Fruit fly (Drosophila melanogaster): ENCODE results near the gene CG11964.

Gene CG11964

dm6 chr3R:8923774-8924369 lies 20.9 kb downstream of the CG11964 start (continued):
- no peak for TF ChIP-seq en (GFP tag; optimal IDR thresholded peaks at IDR 0.05)
- no peak for TF ChIP-seq CG10462 (GFP tag; optimal IDR thresholded peaks at IDR 0.05)
- peak; percentile 71 for TF ChIP-seq abd-A (tag; optimal IDR thresholded peaks at IDR 0.05)
- no peak for TF ChIP-seq CG10274 (GFP tag; optimal IDR thresholded peaks at IDR 0.05)
- no peak for TF ChIP-seq sd (tag; optimal IDR thresholded peaks at IDR 0.05)
- no peak for TF ChIP-seq bowl (GFP tag; IDR thresholded peaks at IDR 0.05)
- TF ChIP-seq CG16813 (GFP tag; IDR thresholded peaks at IDR 0.05; ENCODE audit: partially characterized antibody), result no peak
- TF ChIP-seq slou (GFP tag; optimal IDR thresholded peaks at IDR 0.05), result no peak
- no peak for TF ChIP-seq Max (GFP tag; optimal IDR thresholded peaks at IDR 0.05)
- TF ChIP-seq Blimp-1 (GFP tag; optimal IDR thresholded peaks at IDR 0.05), result no peak
- no peak for TF ChIP-seq nau (GFP tag; optimal IDR thresholded peaks at IDR 0.05)
- TF ChIP-seq CG14667 (GFP tag; IDR thresholded peaks at IDR 0.05), result no peak
- TF ChIP-seq CG13424 (tag; optimal IDR thresholded peaks at IDR 0.05), result no peak
- TF ChIP-seq br (optimal IDR thresholded peaks at IDR 0.05), result no peak
- TF ChIP-seq CG7963 (GFP tag; IDR thresholded peaks at IDR 0.05; ENCODE audit: partially characterized antibody), result no peak
- no peak for TF ChIP-seq tio (GFP tag; optimal IDR thresholded peaks at IDR 0.05)
- no peak for TF ChIP-seq bsh (GFP tag; optimal IDR thresholded peaks at IDR 0.05)
- no peak for TF ChIP-seq da (GFP tag; optimal IDR thresholded peaks at IDR 0.05)
- TF ChIP-seq CG11723 (GFP tag; optimal IDR thresholded peaks at IDR 0.05), result no peak
- no peak for TF ChIP-seq otp (GFP tag; IDR thresholded peaks at IDR 0.05)
- TF ChIP-seq pfk (GFP tag; optimal IDR thresholded peaks at IDR 0.05), result no peak
- peak; percentile 18 for TF ChIP-seq lab (GFP tag; optimal IDR thresholded peaks at IDR 0.05)
- TF ChIP-seq NC2β (GFP tag; optimal IDR thresholded peaks at IDR 0.05), result no peak
- TF ChIP-seq p53 (GFP tag; optimal IDR thresholded peaks at IDR 0.05), result no peak
- no peak for TF ChIP-seq CG17385 (GFP tag; optimal IDR thresholded peaks at IDR 0.05)
- TF ChIP-seq Dp (GFP tag; optimal IDR thresholded peaks at IDR 0.05), result no peak
- TF ChIP-seq CG11560 (tag; IDR thresholded peaks at IDR 0.05), result no peak
- no peak for TF ChIP-seq CG18619 (GFP tag; optimal IDR thresholded peaks at IDR 0.05)
- no peak for TF ChIP-seq CG43689 (GFP tag; IDR thresholded peaks at IDR 0.05)
- no peak for TF ChIP-seq E2f2 (GFP tag; IDR thresholded peaks at IDR 0.05)
- peak; percentile 50; the same call in 1 of the 2 replicates for TF ChIP-seq CG4360 (GFP tag; IDR thresholded peaks at IDR 0.05)
- 0 out of 2 replicates have a peak, but pooled peaks have one; percentile 27 for TF ChIP-seq Awh (GFP tag; IDR thresholded peaks at IDR 0.05)
- TF ChIP-seq CG6791 (GFP tag; IDR thresholded peaks at IDR 0.05; ENCODE audit: partially characterized antibody), result no peak
- peak; percentile 20 for TF ChIP-seq Med (GFP tag)
- no peak for TF ChIP-seq Neu2 (GFP tag; optimal IDR thresholded peaks at IDR 0.05; ENCODE audit: borderline replicate concordance)
- TF ChIP-seq Hr78 (GFP tag; optimal IDR thresholded peaks at IDR 0.05), result peak in 1 of 2 experiments; percentile 73
- no peak for TF ChIP-seq vnd (GFP tag; IDR thresholded peaks at IDR 0.05; ENCODE audit: partially characterized antibody)
- TF ChIP-seq tin (GFP tag; optimal IDR thresholded peaks at IDR 0.05), result no peak
- TF ChIP-seq CG13894 (tag; optimal IDR thresholded peaks at IDR 0.05), result no peak
- no peak for TF ChIP-seq scrt (GFP tag; optimal IDR thresholded peaks at IDR 0.05)
- TF ChIP-seq sisA (GFP tag; IDR thresholded peaks at IDR 0.05), result no peak
- no peak for TF ChIP-seq CG34224 (GFP tag; IDR thresholded peaks at IDR 0.05; ENCODE audit: partially characterized antibody)
- TF ChIP-seq Usf (GFP tag; optimal IDR thresholded peaks at IDR 0.05), result no peak
- no peak for TF ChIP-seq YL-1 (GFP tag; optimal IDR thresholded peaks at IDR 0.05)
- no peak for TF ChIP-seq CG4404 (GFP tag; IDR thresholded peaks at IDR 0.05)
- TF ChIP-seq CG16815 (GFP tag; optimal IDR thresholded peaks at IDR 0.05), result no peak
- TF ChIP-seq stc (GFP tag; IDR thresholded peaks at IDR 0.05), result no peak
- TF ChIP-seq CG30431 (GFP tag; optimal IDR thresholded peaks at IDR 0.05), result no peak
- peak in 1 of 2 experiments; percentile 15 for TF ChIP-seq chif (GFP tag; optimal IDR thresholded peaks at IDR 0.05)
- TF ChIP-seq CG17361 (GFP tag; IDR thresholded peaks at IDR 0.05), result no peak

Data from whole organism, embryonic.